Fruit fly (Drosophila melanogaster) whole organism, embryonic: ENCODE measurements around the gene hob.

Experiments
- BEAF-32 ChIP-seq: fragments of 200-800 bp; sonication (Bioruptor generic); optimal IDR thresholded peaks from 3 replicates; lab custom pipeline; 2017; ENCODE audit warnings: missing biosample characterization, missing genetic modification characterization, mild to moderate bottlenecking, moderate library complexity, missing genetic modification reagents
- Bgb ChIP-seq: fragments of 200-800 bp; sonication (Bioruptor generic); IDR thresholded peaks from 2 replicates; pipeline ENCODE4 v1.3.6; 2022; ENCODE audit warnings: missing biosample characterization, missing genetic modification characterization; ENCODE audit not compliant: partially characterized antibody
- CG10147 ChIP-seq: fragments of 200-800 bp; sonication (Bioruptor generic); optimal IDR thresholded peaks from 2 replicates; lab custom pipeline; 2019; ENCODE audit warnings: missing biosample characterization, mild to moderate bottlenecking, missing genetic modification characterization, moderate library complexity
- CG10431 ChIP-seq: fragments of 200-800 bp; sonication (Bioruptor generic); optimal IDR thresholded peaks from 3 replicates; lab custom pipeline; 2018; ENCODE audit warnings: missing biosample characterization, mild to moderate bottlenecking, missing genetic modification characterization
- CG10979 ChIP-seq: fragments of 200-800 bp; sonication (Bioruptor generic); optimal IDR thresholded peaks from 2 replicates; lab custom pipeline; 2018; ENCODE audit warnings: missing biosample characterization, mild to moderate bottlenecking, missing genetic modification characterization, moderate library complexity
- CG11093 ChIP-seq: fragments of 200-800 bp; sonication (Bioruptor generic); IDR thresholded peaks from 3 replicates; pipeline ENCODE4 v1.3.6; 2022; ENCODE audit warnings: missing biosample characterization, missing genetic modification characterization
- CG12071 ChIP-seq: fragments of 200-800 bp; sonication (Bioruptor generic); optimal IDR thresholded peaks from 3 replicates; lab custom pipeline; 2018; ENCODE audit warnings: missing biosample characterization, mild to moderate bottlenecking, missing genetic modification characterization
- CG12155 ChIP-seq: fragments of 200-800 bp; sonication (Bioruptor generic); optimal IDR thresholded peaks from 3 replicates; lab custom pipeline; 2016; ENCODE audit warnings: missing biosample characterization, missing genetic modification characterization
- CG12659 ChIP-seq: fragments of 200-800 bp; sonication (Bioruptor generic); optimal IDR thresholded peaks from 3 replicates; lab custom pipeline; 2017; ENCODE audit warnings: mild to moderate bottlenecking, missing biosample characterization, missing genetic modification reagents, missing genetic modification characterization
- CG12744 ChIP-seq: fragments of 200-800 bp; sonication (Bioruptor generic); optimal IDR thresholded peaks from 2 replicates; lab custom pipeline; 2016; ENCODE audit warnings: missing biosample characterization, missing genetic modification characterization
- CG12942 ChIP-seq: fragments of 200-800 bp; sonication (Bioruptor generic); optimal IDR thresholded peaks from 3 replicates; lab custom pipeline; 2016; ENCODE audit warnings: missing biosample characterization, missing genetic modification characterization
- CG14441 ChIP-seq: fragments of 200-800 bp; sonication (Bioruptor generic); IDR thresholded peaks from 2 replicates; pipeline ENCODE4 v1.3.6; 2022; ENCODE audit warnings: missing biosample characterization, missing genetic modification characterization
- CG15011 ChIP-seq: fragments of 200-800 bp; sonication (Bioruptor generic); optimal IDR thresholded peaks from 3 replicates; lab custom pipeline; 2018; ENCODE audit warnings: missing biosample characterization, mild to moderate bottlenecking, missing genetic modification characterization
- CG15696 ChIP-seq: fragments of 200-800 bp; sonication (Bioruptor generic); optimal IDR thresholded peaks from 2 replicates; lab custom pipeline; 2019; ENCODE audit warnings: missing biosample characterization, mild to moderate bottlenecking, missing genetic modification characterization, moderate library complexity
- CG17328 ChIP-seq: fragments of 200-800 bp; sonication (Bioruptor generic); IDR thresholded peaks from 2 replicates; pipeline ENCODE4 v1.3.6; 2022; ENCODE audit warnings: missing biosample characterization, missing genetic modification characterization
- CG31365 ChIP-seq: fragments of 200-800 bp; sonication (Bioruptor generic); optimal IDR thresholded peaks from 2 replicates; lab custom pipeline; 2018; ENCODE audit warnings: missing biosample characterization, mild to moderate bottlenecking, missing genetic modification characterization
- CG3726 ChIP-seq: fragments of 200-800 bp; sonication (Bioruptor generic); IDR thresholded peaks from 3 replicates; pipeline ENCODE4, ENCODE4 v1.3.6; 2022; ENCODE audit warnings: missing biosample characterization, missing genetic modification characterization
- CG42726 ChIP-seq: fragments of 200-800 bp; sonication (Bioruptor generic); IDR thresholded peaks from 2 replicates; pipeline ENCODE4 v1.3.6; 2022; ENCODE audit warnings: missing biosample characterization, missing genetic modification characterization; ENCODE audit not compliant: partially characterized antibody
- CG5245 ChIP-seq: fragments of 200-800 bp; sonication (Bioruptor generic); optimal IDR thresholded peaks from 3 replicates; lab custom pipeline; 2016; ENCODE audit warnings: missing biosample characterization, missing genetic modification characterization
- CG6654 ChIP-seq: fragments of 200-800 bp; sonication (Bioruptor generic); optimal IDR thresholded peaks from 2 replicates; lab custom pipeline; 2017; ENCODE audit warnings: missing biosample characterization, mild to moderate bottlenecking, missing genetic modification characterization
- CG6765 ChIP-seq: fragments of 200-800 bp; sonication (Bioruptor generic); optimal IDR thresholded peaks from 3 replicates; lab custom pipeline; 2017; ENCODE audit warnings: missing biosample characterization, mild to moderate bottlenecking, missing genetic modification characterization
- CG7271 ChIP-seq: fragments of 200-800 bp; sonication (Bioruptor generic); optimal IDR thresholded peaks from 2 replicates; lab custom pipeline; 2018; ENCODE audit warnings: missing biosample characterization, mild to moderate bottlenecking, missing genetic modification characterization, moderate library complexity
- CG8478 ChIP-seq: fragments of >200 bp; optimal IDR thresholded peaks from 2 replicates; lab custom pipeline; 2018
- CG9215 ChIP-seq: fragments of 200-800 bp; sonication (Bioruptor generic); IDR thresholded peaks from 2 replicates; pipeline ENCODE4 v1.3.6; 2022; ENCODE audit warnings: missing biosample characterization, missing genetic modification characterization
- D ChIP-seq, 2 experiments: fragments of 200-800 bp in 1 of 2; fragments of >200 bp in 1 of 2; sonication (Bioruptor generic) in 1 of 2; optimal IDR thresholded peaks; 2 replicates in 1 of 2; 3 replicates in 1 of 2; lab custom pipeline; 2017; ENCODE audit warnings: mild to moderate bottlenecking in 1 of 2, missing biosample characterization in 1 of 2, missing genetic modification characterization in 1 of 2, missing genetic modification reagents in 1 of 2
- Dll ChIP-seq: fragments of 200-800 bp; sonication (Bioruptor generic); IDR thresholded peaks from 4 replicates; pipeline ENCODE4 v1.3.6; 2022; ENCODE audit warnings: missing biosample characterization, missing genetic modification characterization; ENCODE audit not compliant: partially characterized antibody
- Hr51 ChIP-seq, 2 experiments: fragments of 200-800 bp; sonication (Bioruptor generic); optimal IDR thresholded peaks; 2 replicates in 1 of 2; 3 replicates in 1 of 2; lab custom pipeline; 2016 to 2018; ENCODE audit warnings: missing biosample characterization in 2 of 2, missing genetic modification characterization in 2 of 2, mild to moderate bottlenecking in 1 of 2, moderate library complexity in 1 of 2
- Mad ChIP-seq: fragments of 200-800 bp; sonication (Bioruptor generic); optimal IDR thresholded peaks from 2 replicates; lab custom pipeline; 2016; ENCODE audit warnings: missing biosample characterization, missing genetic modification characterization
- Meics ChIP-seq: fragments of 200-800 bp; sonication (Bioruptor generic); optimal IDR thresholded peaks from 2 replicates; lab custom pipeline; 2017; ENCODE audit warnings: missing biosample characterization, mild to moderate bottlenecking, missing genetic modification characterization
- NC2α ChIP-seq: fragments of 200-800 bp; sonication (Bioruptor generic); optimal IDR thresholded peaks from 2 replicates; lab custom pipeline; 2016; ENCODE audit warnings: missing biosample characterization, missing genetic modification characterization
- al ChIP-seq: fragments of 200-800 bp; sonication (Bioruptor generic); IDR thresholded peaks from 2 replicates; pipeline ENCODE4 v1.3.6; 2022; ENCODE audit warnings: missing biosample characterization, missing genetic modification characterization
- ash1 ChIP-seq: fragments of 200-800 bp; sonication (Bioruptor generic); optimal IDR thresholded peaks from 2 replicates; lab custom pipeline; 2018; ENCODE audit warnings: missing biosample characterization, mild to moderate bottlenecking, missing genetic modification characterization
- ato ChIP-seq: fragments of 200-800 bp; sonication (Bioruptor generic); IDR thresholded peaks from 2 replicates; pipeline ENCODE4 v1.3.6; 2022; ENCODE audit warnings: missing biosample characterization, missing genetic modification characterization; ENCODE audit not compliant: partially characterized antibody
- cg ChIP-seq: fragments of 200-800 bp; sonication (Bioruptor generic); optimal IDR thresholded peaks from 3 replicates; lab custom pipeline; 2019; ENCODE audit warnings: missing biosample characterization, mild to moderate bottlenecking, missing genetic modification characterization, moderate library complexity
- chn ChIP-seq: fragments of 200-800 bp; sonication (Bioruptor generic); optimal IDR thresholded peaks from 2 replicates; lab custom pipeline; 2016; ENCODE audit warnings: missing biosample characterization, missing genetic modification characterization
- crol ChIP-seq: fragments of 200-800 bp; sonication (Bioruptor generic); IDR thresholded peaks from 2 replicates; pipeline ENCODE4 v1.3.6; 2022; ENCODE audit warnings: missing biosample characterization, missing genetic modification characterization
- crp ChIP-seq, 2 experiments: fragments of 200-800 bp; sonication (Bioruptor generic); optimal IDR thresholded peaks; 2 replicates in 1 of 2; 3 replicates in 1 of 2; lab custom pipeline; 2017; ENCODE audit warnings: missing biosample characterization in 2 of 2, missing genetic modification characterization in 2 of 2, mild to moderate bottlenecking in 1 of 2, moderate library complexity in 1 of 2
- dan ChIP-seq: fragments of 200-800 bp; sonication (Bioruptor generic); IDR thresholded peaks from 2 replicates; pipeline ENCODE4 v1.3.6; 2022; ENCODE audit warnings: missing biosample characterization, missing genetic modification characterization
- danr ChIP-seq: fragments of 200-800 bp; sonication (Bioruptor generic); IDR thresholded peaks from 2 replicates; pipeline ENCODE4 v1.3.6; 2022; ENCODE audit warnings: missing biosample characterization, missing genetic modification characterization
- dati ChIP-seq: fragments of 200-800 bp; sonication (Bioruptor generic); IDR thresholded peaks from 2 replicates; pipeline ENCODE4 v1.3.6; 2022; ENCODE audit warnings: missing biosample characterization, missing genetic modification characterization
- gcm ChIP-seq: fragments of 200-800 bp; sonication (Bioruptor generic); optimal IDR thresholded peaks from 2 replicates; lab custom pipeline; 2019; ENCODE audit warnings: missing biosample characterization, mild to moderate bottlenecking, missing genetic modification characterization, moderate library complexity
- gro ChIP-seq: fragments of 200-800 bp; sonication (Bioruptor generic); optimal IDR thresholded peaks from 2 replicates; lab custom pipeline; 2016; ENCODE audit warnings: missing biosample characterization, missing genetic modification characterization
- oc ChIP-seq: fragments of 200-800 bp; sonication (Bioruptor generic); optimal IDR thresholded peaks from 2 replicates; lab custom pipeline; 2018; ENCODE audit warnings: missing biosample characterization, mild to moderate bottlenecking, missing genetic modification characterization, moderate library complexity
- p53 ChIP-seq: fragments of 200-800 bp; sonication (Bioruptor generic); optimal IDR thresholded peaks from 2 replicates; lab custom pipeline; 2016; ENCODE audit warnings: missing biosample characterization, missing genetic modification characterization
- peb ChIP-seq: fragments of 200-800 bp; sonication (Bioruptor generic); IDR thresholded peaks from 2 replicates; pipeline ENCODE4 v1.3.6; 2022; ENCODE audit warnings: missing biosample characterization, missing genetic modification characterization
- pfk ChIP-seq: fragments of 200-800 bp; sonication (Bioruptor generic); optimal IDR thresholded peaks from 2 replicates; lab custom pipeline; 2018; ENCODE audit warnings: missing biosample characterization, mild to moderate bottlenecking, missing genetic modification characterization, moderate library complexity
- scrt ChIP-seq: fragments of 200-800 bp; sonication (Bioruptor generic); optimal IDR thresholded peaks from 2 replicates; lab custom pipeline; 2018; ENCODE audit warnings: missing biosample characterization, mild to moderate bottlenecking, missing genetic modification characterization, moderate library complexity
- sd ChIP-seq: fragments of 200-800 bp; sonication (Bioruptor generic); optimal IDR thresholded peaks from 3 replicates; lab custom pipeline; 2018; ENCODE audit warnings: missing biosample characterization, mild to moderate bottlenecking, missing genetic modification characterization, moderate library complexity
- sima ChIP-seq: fragments of 200-800 bp; sonication (Bioruptor generic); optimal IDR thresholded peaks from 2 replicates; lab custom pipeline; 2016; ENCODE audit warnings: missing biosample characterization, missing genetic modification characterization
- tna ChIP-seq: fragments of 200-800 bp; sonication (Bioruptor generic); IDR thresholded peaks from 2 replicates; pipeline ENCODE4 v1.3.6; 2022; ENCODE audit warnings: missing biosample characterization, missing genetic modification characterization; ENCODE audit not compliant: partially characterized antibody

Gene hob

dm6 chr3L:3197464-3197863 is 21.3 kb downstream of the hob start, which contains the start of gene CG14966 (continued):
- TF ChIP-seq dati (GFP tag; lab: Robert Waterston, UW), result no peak
- TF ChIP-seq CG15011 (GFP tag; lab: Kevin White, UChicago), result no peak
- TF ChIP-seq danr (GFP tag; lab: Robert Waterston, UW), result no peak
- TF ChIP-seq NC2α, result no peak
- no peak for TF ChIP-seq CG8478 (lab: Kevin White, UChicago)
- TF ChIP-seq CG6765, result no peak
- peak; percentile 96 for TF ChIP-seq scrt
- peak; percentile 82 for TF ChIP-seq sd
- TF ChIP-seq CG10979, result peak; percentile 1
- TF ChIP-seq CG6654 (GFP tag; lab: Kevin White, UChicago), result no peak
- TF ChIP-seq crol, result no peak
- TF ChIP-seq CG12659 (GFP tag; lab: Kevin White, UChicago), result peak; percentile 62
- peak; percentile 90 for TF ChIP-seq BEAF-32 (GFP tag; lab: Kevin White, UChicago)
- TF ChIP-seq CG12744 (GFP tag; lab: Kevin White, UChicago), result no peak
- no peak for TF ChIP-seq CG11093 (GFP tag; lab: Robert Waterston, UW)
- TF ChIP-seq CG3726 (GFP tag; lab: Robert Waterston, UW), result no peak
- TF ChIP-seq tna, result peak; percentile 51; the same call in 1 of the 2 replicates
- TF ChIP-seq oc (tag; lab: Kevin White, UChicago), result no peak
- TF ChIP-seq ato (GFP tag; lab: Robert Waterston, UW), result peak; percentile 56
- TF ChIP-seq CG31365 (tag; lab: Kevin White, UChicago), result no peak
- TF ChIP-seq CG12155 (GFP tag; lab: Kevin White, UChicago), result peak; percentile 32
- peak; percentile 96 for TF ChIP-seq Bgb
- TF ChIP-seq gro (GFP tag; lab: Kevin White, UChicago), result peak; percentile 58
- TF ChIP-seq CG10147 (GFP tag; lab: Kevin White, UChicago), result peak; percentile 5
- TF ChIP-seq sima (GFP tag; lab: Kevin White, UChicago), result no peak
- no peak for TF ChIP-seq cg (GFP tag; lab: Kevin White, UChicago)
- TF ChIP-seq CG9215 (GFP tag; lab: Robert Waterston, UW), result no peak
- no peak for TF ChIP-seq CG12071
- TF ChIP-seq peb, result no peak
- TF ChIP-seq CG12942 (GFP tag; lab: Kevin White, UChicago), result no peak
- TF ChIP-seq CG14441 (GFP tag; lab: Robert Waterston, UW), result 0 out of 2 replicates have a peak, but pooled peaks have one; percentile 16
- peak; percentile 47 for TF ChIP-seq Mad (GFP tag; lab: Kevin White, UChicago)
- TF ChIP-seq CG42726, result peak; percentile 91
- TF ChIP-seq p53 (GFP tag; lab: Kevin White, UChicago), result peak; percentile 11
- no peak for TF ChIP-seq D (optimal IDR thresholded peaks at IDR 0.05; lab: Kevin White, UChicago)
- TF ChIP-seq D (GFP tag; optimal IDR thresholded peaks at IDR 0.05; lab: Kevin White, UChicago), result no peak
- peak; percentile 89 for TF ChIP-seq CG10431 (GFP tag; lab: Kevin White, UChicago)
- TF ChIP-seq Hr51 (GFP tag; optimal IDR thresholded peaks at IDR 0.05; lab: Kevin White, UChicago), result no peak
- TF ChIP-seq chn, result no peak
- no peak for TF ChIP-seq dan (GFP tag; lab: Robert Waterston, UW)
- TF ChIP-seq gcm (GFP tag; lab: Kevin White, UChicago), result no peak
- TF ChIP-seq CG17328 (GFP tag; lab: Robert Waterston, UW), result no peak
- TF ChIP-seq Meics, result peak; percentile 38
- TF ChIP-seq al (GFP tag; lab: Robert Waterston, UW), result no peak
- TF ChIP-seq CG5245 (GFP tag; lab: Kevin White, UChicago), result no peak
- no peak for TF ChIP-seq CG15696 (tag; lab: Kevin White, UChicago)
- TF ChIP-seq CG7271, result no peak
- TF ChIP-seq Dll (GFP tag; lab: Robert Waterston, UW), result peak; percentile 91
- no peak for TF ChIP-seq ash1 (GFP tag; lab: Kevin White, UChicago)
- peak; percentile 11 for TF ChIP-seq pfk (GFP tag; lab: Kevin White, UChicago)
- TF ChIP-seq crp (GFP tag; optimal IDR thresholded peaks at IDR 0.05; lab: Kevin White, UChicago), result peak; percentile 84 to 98
